Worm (Caenorhabditis elegans) whole organism, L4 larva: ENCODE results near the gene C01G12.9.

Experiments
- D1046.2 ChIP-seq: fragments of 200-800 bp; sonication (Bioruptor generic); IDR thresholded peaks from 2 replicates; pipeline ENCODE4 v1.3.6; 2022; ENCODE audit warnings: missing genetic modification characterization, missing compliant biosample characterization
- F37D6.2 ChIP-seq: sonication (generic microtip); optimal IDR thresholded peaks from 2 replicates; lab custom pipeline; 2016; ENCODE audit warnings: mild to moderate bottlenecking, missing genetic modification characterization, missing compliant biosample characterization
- F44E2.7 ChIP-seq: fragments of 200-800 bp; sonication (Bioruptor generic); IDR thresholded peaks from 2 replicates; pipeline ENCODE4 v2.1.2; 2022; ENCODE audit warnings: missing genetic modification characterization, missing compliant biosample characterization
- T20F7.1 ChIP-seq: fragments of 200-800 bp; sonication (Bioruptor generic); optimal IDR thresholded peaks from 2 replicates; lab custom pipeline; 2018; ENCODE audit warnings: mild to moderate bottlenecking, missing genetic modification characterization, missing compliant biosample characterization
- T26A8.4 ChIP-seq: fragments of 200-800 bp; sonication (Bioruptor generic); IDR thresholded peaks from 2 replicates; pipeline ENCODE4 v1.3.6; 2022; ENCODE audit warnings: missing genetic modification characterization, missing compliant biosample characterization
- Y105C5A.15 ChIP-seq: fragments of 200-800 bp; sonication (Bioruptor generic); IDR thresholded peaks from 2 replicates; pipeline ENCODE4 v1.3.6; 2022; ENCODE audit warnings: missing genetic modification characterization, missing compliant biosample characterization
- ZK337.2 ChIP-seq: fragments of 200-800 bp; sonication (Bioruptor generic); IDR thresholded peaks from 2 replicates; pipeline ENCODE4 v1.3.6; 2022; ENCODE audit warnings: missing genetic modification reagents, missing genetic modification characterization, missing compliant biosample characterization
- ZK546.5 ChIP-seq, 2 experiments: sonication (generic microtip); optimal IDR thresholded peaks; 2 replicates each; lab custom pipeline; 2017; ENCODE audit warnings: missing biosample characterization in 2 of 2, missing genetic modification characterization in 2 of 2
- aha-1 ChIP-seq: fragments of 150-350 bp; peaks from one replicate; lab custom pipeline; 2014; ENCODE audit warnings: missing biosample characterization, missing genetic modification characterization
- arid-1 ChIP-seq: fragments of 200-800 bp; sonication (Bioruptor generic); conservative IDR thresholded peaks from 2 replicates; pipeline ENCODE4 v1.3.6; 2022; ENCODE audit warnings: missing genetic modification reagents, missing genetic modification characterization, missing compliant biosample characterization
- ceh-20 ChIP-seq: fragments of 200-800 bp; sonication (Bioruptor generic); IDR thresholded peaks from 2 replicates; pipeline ENCODE4 v1.3.6; 2022; ENCODE audit warnings: missing genetic modification reagents, missing genetic modification characterization, missing compliant biosample characterization
- ceh-44 ChIP-seq: fragments of 200-800 bp; sonication (Bioruptor generic); IDR thresholded peaks from 2 replicates; pipeline ENCODE4 v1.3.6; 2022; ENCODE audit warnings: missing genetic modification reagents, missing genetic modification characterization, missing compliant biosample characterization
- ctbp-1 ChIP-seq: fragments of 200-800 bp; sonication (Bioruptor generic); IDR thresholded peaks from 2 replicates; pipeline ENCODE4 v1.3.6; 2022; ENCODE audit warnings: missing genetic modification reagents, missing genetic modification characterization, missing compliant biosample characterization
- dmd-9 ChIP-seq: fragments of 200-800 bp; sonication (Bioruptor generic); IDR thresholded peaks from 2 replicates; pipeline ENCODE4 v1.3.6; 2022; ENCODE audit warnings: missing genetic modification reagents, missing genetic modification characterization, missing compliant biosample characterization
- duxl-1 ChIP-seq: sonication (generic microtip); optimal IDR thresholded peaks from 2 replicates; lab custom pipeline; 2016; ENCODE audit warnings: mild to moderate bottlenecking, missing genetic modification characterization, moderate library complexity, missing compliant biosample characterization; ENCODE audit not compliant: poor library complexity
- dve-1 ChIP-seq: sonication (generic microtip); optimal IDR thresholded peaks from 2 replicates; lab custom pipeline; 2017; ENCODE audit warnings: antibody characterized with exemption, mild to moderate bottlenecking, missing genetic modification characterization, missing compliant biosample characterization; ENCODE audit not compliant: insufficient read depth
- egl-43 ChIP-seq: fragments of 200-800 bp; sonication (Bioruptor generic); IDR thresholded peaks from 2 replicates; pipeline ENCODE4 v1.3.6; 2022; ENCODE audit warnings: missing genetic modification reagents, missing genetic modification characterization, missing compliant biosample characterization
- fkh-10 ChIP-seq: fragments of 150-350 bp; optimal IDR thresholded peaks from 2 replicates; lab custom pipeline; 2014; ENCODE audit warnings: missing biosample characterization, missing genetic modification reagents, missing genetic modification characterization
- hif-1 ChIP-seq, 2 experiments: sonication (generic microtip); optimal IDR thresholded peaks; 2 replicates each; lab custom pipeline; 2016 to 2017; ENCODE audit warnings: missing compliant biosample characterization in 2 of 2, missing genetic modification characterization in 2 of 2, missing genetic modification reagents in 2 of 2, missing genotype in 2 of 2, mild to moderate bottlenecking in 1 of 2
- hlh-11 ChIP-seq: fragments of 200-800 bp; sonication (Bioruptor generic); optimal IDR thresholded peaks from 2 replicates; lab custom pipeline; 2018; ENCODE audit warnings: mild to moderate bottlenecking, missing genetic modification characterization, missing compliant biosample characterization
- hlh-30 ChIP-seq: sonication (generic microtip); optimal IDR thresholded peaks from 2 replicates; lab custom pipeline; 2017; ENCODE audit warnings: antibody characterized with exemption, mild to moderate bottlenecking, missing genetic modification characterization, missing compliant biosample characterization; ENCODE audit not compliant: insufficient read depth
- hmg-1.1 ChIP-seq: fragments of 200-800 bp; sonication (Bioruptor generic); IDR thresholded peaks from 2 replicates; pipeline ENCODE4 v1.3.6; 2022; ENCODE audit warnings: missing genetic modification reagents, missing genetic modification characterization, missing compliant biosample characterization
- jun-1 ChIP-seq: fragments of 150-350 bp; optimal IDR thresholded peaks from 2 replicates; lab custom pipeline; 2014; ENCODE audit warnings: missing biosample characterization, missing genetic modification reagents, missing genetic modification characterization
- lim-7 ChIP-seq: fragments of 200-800 bp; sonication (Bioruptor generic); IDR thresholded peaks from 2 replicates; pipeline ENCODE4 v1.3.6; 2022; ENCODE audit warnings: missing genetic modification characterization, missing compliant biosample characterization
- lin-15B ChIP-seq: fragments of 150-350 bp; sonication (generic microtip); optimal IDR thresholded peaks from 3 replicates; lab custom pipeline; 2014; ENCODE audit warnings: missing biosample characterization, missing genetic modification characterization
- lir-3 ChIP-seq: sonication (generic microtip); optimal IDR thresholded peaks from 2 replicates; lab custom pipeline; 2016; ENCODE audit warnings: mild to moderate bottlenecking, missing genetic modification characterization, missing compliant biosample characterization
- madf-5 ChIP-seq, 2 experiments: fragments of 200-800 bp; sonication (Bioruptor generic); IDR thresholded peaks; 2 replicates each; pipeline ENCODE4 v1.3.6; 2022; ENCODE audit warnings: missing compliant biosample characterization in 2 of 2, missing genetic modification characterization in 2 of 2
- mdl-1 ChIP-seq, 2 experiments: fragments of 150-350 bp in 1 of 2; sonication (generic microtip) in 1 of 2; optimal IDR thresholded peaks; 2 replicates each; lab custom pipeline; 2014 to 2017; ENCODE audit warnings: missing biosample characterization in 2 of 2, missing genetic modification characterization in 2 of 2
- mdt-29 ChIP-seq: fragments of 200-800 bp; sonication (Bioruptor generic); IDR thresholded peaks from 2 replicates; pipeline ENCODE4 v1.3.6; 2022; ENCODE audit warnings: missing genetic modification reagents, missing genetic modification characterization, missing compliant biosample characterization
- mxl-2 ChIP-seq: fragments of 200-800 bp; sonication (Bioruptor generic); conservative IDR thresholded peaks from 2 replicates; pipeline ENCODE4 v1.3.6; 2022; ENCODE audit warnings: missing genetic modification reagents, missing genetic modification characterization, missing compliant biosample characterization
- mxl-3 ChIP-seq: fragments of 200-800 bp; sonication (Bioruptor generic); optimal IDR thresholded peaks from 2 replicates; lab custom pipeline; 2018; ENCODE audit warnings: mild to moderate bottlenecking, missing genetic modification characterization, missing compliant biosample characterization
- nhr-10 ChIP-seq: fragments of 150-350 bp; optimal IDR thresholded peaks from 2 replicates; lab custom pipeline; 2014; ENCODE audit warnings: missing biosample characterization, missing genetic modification characterization
- nhr-102 ChIP-seq: sonication (generic microtip); optimal IDR thresholded peaks from 2 replicates; lab custom pipeline; 2016; ENCODE audit warnings: mild to moderate bottlenecking, missing genetic modification characterization, moderate library complexity, missing compliant biosample characterization
- nhr-11 ChIP-seq: fragments of 150-350 bp; optimal IDR thresholded peaks from 2 replicates; lab custom pipeline; 2014; ENCODE audit warnings: missing biosample characterization, missing genetic modification characterization
- nhr-237 ChIP-seq: sonication (generic microtip); optimal IDR thresholded peaks from 2 replicates; lab custom pipeline; 2017; ENCODE audit warnings: missing biosample characterization, missing genetic modification characterization
- nhr-28 ChIP-seq: fragments of 150-350 bp; optimal IDR thresholded peaks from 2 replicates; lab custom pipeline; 2014; ENCODE audit warnings: missing biosample characterization, missing genetic modification characterization
- nhr-41 ChIP-seq: fragments of 200-800 bp; sonication (Bioruptor generic); IDR thresholded peaks from 2 replicates; pipeline ENCODE4 v1.3.6; 2022; ENCODE audit warnings: missing genetic modification reagents, missing genetic modification characterization, missing compliant biosample characterization
- nhr-77 ChIP-seq: fragments of 150-350 bp; optimal IDR thresholded peaks from 2 replicates; lab custom pipeline; 2014; ENCODE audit warnings: missing biosample characterization, missing genetic modification characterization
- pqm-1 ChIP-seq: sonication (generic microtip); optimal IDR thresholded peaks from 2 replicates; lab custom pipeline; 2017; ENCODE audit warnings: missing biosample characterization, missing genetic modification characterization
- rbr-2 ChIP-seq: sonication (generic microtip); optimal IDR thresholded peaks from 2 replicates; lab custom pipeline; 2016; ENCODE audit warnings: missing genotype, missing genetic modification characterization, missing compliant biosample characterization
- saeg-2 ChIP-seq: fragments of 200-800 bp; sonication (Bioruptor generic); IDR thresholded peaks from 2 replicates; pipeline ENCODE4 v1.3.6; 2022; ENCODE audit warnings: missing genetic modification reagents, missing genetic modification characterization, missing compliant biosample characterization
- sdz-12 ChIP-seq: fragments of 200-800 bp; sonication (Bioruptor generic); optimal IDR thresholded peaks from 2 replicates; lab custom pipeline; 2018; ENCODE audit warnings: mild to moderate bottlenecking, missing genetic modification characterization, missing compliant biosample characterization
- set-16 ChIP-seq: fragments of 200-800 bp; sonication (Bioruptor generic); IDR thresholded peaks from 2 replicates; pipeline ENCODE4 v1.3.6; 2022; ENCODE audit warnings: missing genetic modification reagents, missing genetic modification characterization, missing compliant biosample characterization
- spr-1 ChIP-seq: sonication (generic microtip); optimal IDR thresholded peaks from 2 replicates; lab custom pipeline; 2016; ENCODE audit warnings: mild to moderate bottlenecking, missing genetic modification characterization, missing compliant biosample characterization
- tag-97 ChIP-seq: fragments of 200-800 bp; sonication (Bioruptor generic); IDR thresholded peaks from 2 replicates; pipeline ENCODE4 v1.3.6; 2022; ENCODE audit warnings: missing genetic modification characterization, missing compliant biosample characterization
- tra-1 ChIP-seq: fragments of 200-800 bp; sonication (Bioruptor generic); IDR thresholded peaks from 2 replicates; pipeline ENCODE4 v1.3.6; 2022; ENCODE audit warnings: missing genetic modification reagents, missing genetic modification characterization, missing compliant biosample characterization

Gene C01G12.9

DNA sequence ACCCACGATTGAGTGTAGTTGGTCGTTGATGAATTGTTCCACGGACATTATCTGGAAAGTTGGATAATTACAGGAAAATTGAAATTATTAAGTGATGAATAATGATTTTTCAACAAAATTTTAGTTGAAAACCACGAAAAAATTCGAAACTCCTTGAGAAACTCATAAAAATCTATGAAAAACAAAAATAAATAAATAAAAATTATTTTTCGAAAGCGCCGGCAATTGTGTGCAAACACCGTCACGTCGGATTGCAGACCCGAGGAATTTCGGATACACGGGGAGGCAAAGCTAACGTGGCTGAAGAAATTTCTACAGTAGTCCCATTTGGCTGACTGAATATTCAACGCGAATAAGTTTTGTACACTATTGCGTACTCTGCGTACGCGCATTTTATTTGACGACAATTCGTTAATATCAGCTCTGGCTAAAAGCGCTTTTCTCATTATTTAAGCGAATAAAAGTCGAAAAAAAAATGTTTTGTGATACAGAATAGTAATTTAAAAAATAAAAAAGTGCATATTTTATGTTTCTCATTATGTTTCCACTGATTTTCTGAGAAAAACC is 17.2 kb upstream of the C01G12.9 start, which contains the start of gene mog-4 (continued):
- TF ChIP-seq mxl-2 (GFP tag; lab: Robert Waterston, UW) (peak; percentile 94), nhr-28 (tag; lab: Kevin White, UChicago) (peak; percentile 58), nhr-237 (tag; lab: Kevin White, UChicago) (peak; percentile 54), ctbp-1 (GFP tag; lab: Robert Waterston, UW) (peak; percentile 99), hlh-11 (tag; lab: Kevin White, UChicago) (peak; percentile 95), T26A8.4 (GFP tag; lab: Robert Waterston, UW) (peak; percentile 99), hif-1 (tag; optimal IDR thresholded peaks at IDR 0.05; lab: Kevin White, UChicago) (peak; percentile 76 to 96), ceh-44 (GFP tag; lab: Robert Waterston, UW) (peak; percentile 99), jun-1 (tag; lab: Kevin White, UChicago) (peak; percentile 40), F37D6.2 (tag; lab: Kevin White, UChicago) (peak; percentile 92), nhr-11 (peak; percentile 79), duxl-1 (tag; lab: Kevin White, UChicago) (peak; percentile 92), pqm-1 (peak; percentile 5), T20F7.1 (GFP tag; lab: Kevin White, UChicago) (peak; percentile 95), saeg-2 (GFP tag; lab: Robert Waterston, UW) (peak; percentile 98), fkh-10 (GFP tag; lab: Kevin White, UChicago) (peak; percentile 75), dmd-9 (GFP tag; lab: Robert Waterston, UW) (peak; percentile 100), tag-97 (GFP tag; lab: Robert Waterston, UW) (peak; percentile 100), nhr-10 (tag; lab: Kevin White, UChicago) (peak; percentile 62), hlh-30 (tag; lab: Kevin White, UChicago) (peak; percentile 71), ZK337.2 (peak; percentile 100), lin-15B (tag; lab: Kevin White, UChicago) (peak; percentile 59), F44E2.7 (GFP tag; lab: Robert Waterston, UW) (peak; percentile 77; the same call in 1 of the 2 replicates), egl-43 (peak; percentile 98), hmg-1.1 (GFP tag; lab: Robert Waterston, UW) (peak; percentile 100), spr-1 (tag; lab: Kevin White, UChicago) (peak; percentile 93), nhr-102 (tag; lab: Kevin White, UChicago) (peak; percentile 95), lim-7 (GFP tag; lab: Robert Waterston, UW) (peak; percentile 82), rbr-2 (peak; percentile 98), set-16 (GFP tag; lab: Robert Waterston, UW) (peak; percentile 9; the same call in 1 of the 2 replicates), madf-5 (GFP tag; IDR thresholded peaks at IDR 0.05; lab: Robert Waterston, UW) (peak; percentile 99 to 100), aha-1 (peak; percentile 84), sdz-12 (peak; percentile 73), ceh-20 (GFP tag; lab: Robert Waterston, UW) (peak; percentile 100), D1046.2 (GFP tag; lab: Robert Waterston, UW) (peak; percentile 98), mxl-3 (peak; percentile 94), dve-1 (tag; lab: Kevin White, UChicago) (peak; percentile 94), Y105C5A.15 (peak; percentile 89), mdl-1 (tag; optimal IDR thresholded peaks at IDR 0.05; lab: Kevin White, UChicago) (peak in 1 of 2 experiments; percentile 83), mdt-29 (GFP tag; lab: Robert Waterston, UW) (peak; percentile 99), tra-1 (GFP tag; lab: Robert Waterston, UW) (peak; percentile 100), ZK546.5 (tag; optimal IDR thresholded peaks at IDR 0.05; lab: Kevin White, UChicago) (peak in 1 of 2 experiments; percentile 63), lir-3 (tag; lab: Kevin White, UChicago) (peak; percentile 61), nhr-41 (GFP tag; lab: Robert Waterston, UW) (peak; percentile 98), arid-1 (GFP tag; lab: Robert Waterston, UW) (peak; percentile 98), nhr-77 (tag; lab: Kevin White, UChicago) (peak; percentile 99)
